Worm (Caenorhabditis elegans) whole organism, L1 larva: ENCODE results near the gene sqt-1.

ENCODE experiments used
- ama-1 ChIP-seq: fragments of 150-350 bp; optimal IDR thresholded peaks from 2 replicates; lab custom pipeline; 2014
- fos-1 ChIP-seq: fragments of 150-350 bp; optimal IDR thresholded peaks from 2 replicates; lab custom pipeline; 2014; ENCODE audit warnings: missing biosample characterization, missing genetic modification characterization
- lir-3 ChIP-seq: sonication (generic microtip); optimal IDR thresholded peaks from 2 replicates; lab custom pipeline; 2016; ENCODE audit warnings: mild to moderate bottlenecking, missing genetic modification characterization, moderate library complexity, missing compliant biosample characterization; ENCODE audit not compliant: poor library complexity
- nhr-11 ChIP-seq: fragments of 150-350 bp; optimal IDR thresholded peaks from 2 replicates; lab custom pipeline; 2014; ENCODE audit warnings: missing biosample characterization, missing genetic modification characterization
- nhr-90 ChIP-seq: sonication (generic microtip); optimal IDR thresholded peaks from 2 replicates; lab custom pipeline; 2016; ENCODE audit warnings: mild to moderate bottlenecking, missing genetic modification characterization, missing compliant biosample characterization; ENCODE audit not compliant: poor library complexity
- unc-62 ChIP-seq: fragments of 150-350 bp; optimal IDR thresholded peaks from 2 replicates; lab custom pipeline; 2014; ENCODE audit warnings: missing biosample characterization, missing genetic modification reagents, missing genetic modification characterization

DNA sequence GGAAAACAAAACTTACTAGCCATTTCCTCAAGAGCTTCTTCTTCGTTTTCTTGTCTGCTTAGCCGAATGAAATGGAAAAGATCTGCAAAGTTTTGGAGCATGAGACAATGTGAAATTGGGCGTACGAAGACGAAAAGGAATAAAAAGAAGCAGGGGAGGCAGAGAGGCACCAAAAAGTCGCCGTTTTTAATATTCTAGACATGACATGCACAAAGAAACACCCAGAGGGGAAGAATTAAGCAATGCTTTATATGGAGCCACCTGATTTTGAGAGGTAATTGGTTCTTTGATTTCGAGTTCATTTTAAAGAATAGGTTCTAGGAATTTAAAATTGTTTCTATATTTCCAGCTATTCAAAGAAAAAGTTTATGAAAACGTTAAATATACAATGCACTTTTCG lies 23.5 kb downstream of the sqt-1 start, which contains the start of gene T24F1.4:
- TF ChIP-seq nhr-90 (tag; lab: Kevin White, UChicago) (no peak), fos-1 (tag; lab: Kevin White, UChicago) (no peak), unc-62 (GFP tag; lab: Kevin White, UChicago) (no peak), lir-3 (no peak), ama-1 (lab: Kevin White, UChicago) (no peak), nhr-11 (tag; lab: Kevin White, UChicago) (no peak)
